Fruit fly (Drosophila melanogaster) whole organism, embryonic: Measurements from ENCODE around the gene Hsp83.

ENCODE experiments used
- ATbp ChIP-seq: fragments of 200-800 bp; sonication (Bioruptor generic); optimal IDR thresholded peaks from 2 replicates; lab custom pipeline; 2017; ENCODE audit warnings: missing biosample characterization, mild to moderate bottlenecking, missing genetic modification characterization, missing genetic modification reagents
- CG10267 ChIP-seq: fragments of 200-800 bp; sonication (Bioruptor generic); optimal IDR thresholded peaks from 2 replicates; lab custom pipeline; 2018; ENCODE audit warnings: missing biosample characterization, mild to moderate bottlenecking, missing genetic modification characterization, moderate library complexity
- CG12071 ChIP-seq: fragments of 200-800 bp; sonication (Bioruptor generic); optimal IDR thresholded peaks from 3 replicates; lab custom pipeline; 2018; ENCODE audit warnings: missing biosample characterization, mild to moderate bottlenecking, missing genetic modification characterization
- CG12942 ChIP-seq: fragments of 200-800 bp; sonication (Bioruptor generic); optimal IDR thresholded peaks from 3 replicates; lab custom pipeline; 2016; ENCODE audit warnings: missing biosample characterization, missing genetic modification characterization
- CG13287 ChIP-seq: fragments of 200-800 bp; sonication (Bioruptor generic); IDR thresholded peaks from 2 replicates; pipeline ENCODE4 v1.3.6; 2022; ENCODE audit warnings: missing biosample characterization, missing genetic modification characterization; ENCODE audit not compliant: partially characterized antibody
- CG13775 ChIP-seq: fragments of 200-800 bp; sonication (Bioruptor generic); optimal IDR thresholded peaks from 3 replicates; lab custom pipeline; 2017; ENCODE audit warnings: missing biosample characterization, mild to moderate bottlenecking, missing genetic modification characterization
- CG18619 ChIP-seq: fragments of 200-800 bp; sonication (Bioruptor generic); optimal IDR thresholded peaks from 3 replicates; lab custom pipeline; 2017; ENCODE audit warnings: missing biosample characterization, mild to moderate bottlenecking, missing genetic modification characterization
- CG2120 ChIP-seq: fragments of 200-800 bp; sonication (Bioruptor generic); optimal IDR thresholded peaks from 3 replicates; lab custom pipeline; 2016; ENCODE audit warnings: missing biosample characterization, missing genetic modification characterization
- CG4282 ChIP-seq: fragments of 200-800 bp; sonication (Bioruptor generic); optimal IDR thresholded peaks from 2 replicates; lab custom pipeline; 2016; ENCODE audit warnings: missing biosample characterization, missing genetic modification characterization
- CG6654 ChIP-seq: fragments of 200-800 bp; sonication (Bioruptor generic); optimal IDR thresholded peaks from 2 replicates; lab custom pipeline; 2017; ENCODE audit warnings: missing biosample characterization, mild to moderate bottlenecking, missing genetic modification characterization
- CG7928 ChIP-seq: fragments of 200-800 bp; sonication (Bioruptor generic); optimal IDR thresholded peaks from 2 replicates; lab custom pipeline; 2017; ENCODE audit warnings: missing biosample characterization, mild to moderate bottlenecking, missing genetic modification characterization
- CG8924 ChIP-seq: fragments of 200-800 bp; optimal IDR thresholded peaks from 3 replicates; lab custom pipeline; 2019; ENCODE audit warnings: missing biosample characterization, mild to moderate bottlenecking, missing genetic modification characterization, moderate library complexity
- CG8944 ChIP-seq: fragments of 200-800 bp; sonication (Bioruptor generic); optimal IDR thresholded peaks from 3 replicates; lab custom pipeline; 2016; ENCODE audit warnings: missing biosample characterization, missing genetic modification characterization
- CG9215 ChIP-seq: fragments of 200-800 bp; sonication (Bioruptor generic); IDR thresholded peaks from 2 replicates; pipeline ENCODE4 v1.3.6; 2022; ENCODE audit warnings: missing biosample characterization, missing genetic modification characterization
- Drgx ChIP-seq: fragments of 200-800 bp; sonication (Bioruptor generic); IDR thresholded peaks from 2 replicates; pipeline ENCODE4 v1.3.6; 2022; ENCODE audit warnings: missing biosample characterization, missing genetic modification characterization
- ERR ChIP-seq: fragments of 200-800 bp; sonication (Bioruptor generic); optimal IDR thresholded peaks from 2 replicates; lab custom pipeline; 2016; ENCODE audit warnings: missing biosample characterization, missing genetic modification characterization
- GATAe ChIP-seq: fragments of 200-800 bp; sonication (Bioruptor generic); conservative IDR thresholded peaks from 2 replicates; pipeline ENCODE4 v1.3.6; 2022; ENCODE audit warnings: missing biosample characterization, missing genetic modification characterization
- MESR4 ChIP-seq: fragments of 200-800 bp; sonication (Bioruptor generic); optimal IDR thresholded peaks from 2 replicates; lab custom pipeline; 2018; ENCODE audit warnings: missing biosample characterization, mild to moderate bottlenecking, missing genetic modification characterization, moderate library complexity
- Pdp1 ChIP-seq, 2 experiments: fragments of 200-800 bp; sonication (Bioruptor generic); optimal IDR thresholded peaks; 3 replicates each; lab custom pipeline; 2016; ENCODE audit warnings: missing biosample characterization in 2 of 2, missing genetic modification characterization in 2 of 2, mild to moderate bottlenecking in 1 of 2, moderate library complexity in 1 of 2
- Sox102F ChIP-seq: fragments of 200-800 bp; sonication (Bioruptor generic); optimal IDR thresholded peaks from 2 replicates; lab custom pipeline; 2018; ENCODE audit warnings: missing biosample characterization, mild to moderate bottlenecking, missing genetic modification characterization, moderate library complexity
- Ssrp ChIP-seq: fragments of 200-800 bp; sonication (Bioruptor generic); optimal IDR thresholded peaks from 2 replicates; lab custom pipeline; 2018; ENCODE audit warnings: missing biosample characterization, mild to moderate bottlenecking, missing genetic modification characterization, moderate library complexity
- Usf ChIP-seq: fragments of 200-800 bp; sonication (Bioruptor generic); optimal IDR thresholded peaks from 2 replicates; lab custom pipeline; 2017; ENCODE audit warnings: missing genotype, missing biosample characterization, missing genetic modification characterization
- YL-1 ChIP-seq: fragments of 200-800 bp; sonication (Bioruptor generic); optimal IDR thresholded peaks from 3 replicates; lab custom pipeline; 2017; ENCODE audit warnings: missing biosample characterization, mild to moderate bottlenecking, missing genetic modification characterization
- ab ChIP-seq: fragments of 200-800 bp; sonication (Bioruptor generic); optimal IDR thresholded peaks from 2 replicates; lab custom pipeline; 2016; ENCODE audit warnings: missing biosample characterization, missing genetic modification characterization
- al ChIP-seq: fragments of 200-800 bp; sonication (Bioruptor generic); IDR thresholded peaks from 2 replicates; pipeline ENCODE4 v1.3.6; 2022; ENCODE audit warnings: missing biosample characterization, missing genetic modification characterization
- ap ChIP-seq: fragments of 200-800 bp; sonication (Bioruptor generic); IDR thresholded peaks from 2 replicates; pipeline ENCODE4 v1.3.6; 2022; ENCODE audit warnings: missing biosample characterization, missing genetic modification characterization
- crp ChIP-seq, 2 experiments: fragments of 200-800 bp; sonication (Bioruptor generic); optimal IDR thresholded peaks; 2 replicates in 1 of 2; 3 replicates in 1 of 2; lab custom pipeline; 2017; ENCODE audit warnings: missing biosample characterization in 2 of 2, missing genetic modification characterization in 2 of 2, mild to moderate bottlenecking in 1 of 2, moderate library complexity in 1 of 2
- da ChIP-seq: fragments of 200-800 bp; sonication (Bioruptor generic); optimal IDR thresholded peaks from 2 replicates; lab custom pipeline; 2016; ENCODE audit warnings: missing biosample characterization, missing genetic modification characterization
- dmrt11E ChIP-seq: fragments of 200-800 bp; sonication (Bioruptor generic); optimal IDR thresholded peaks from 3 replicates; lab custom pipeline; 2018; ENCODE audit warnings: missing biosample characterization, mild to moderate bottlenecking, missing genetic modification characterization, moderate library complexity
- gt ChIP-seq: fragments of 200-800 bp; sonication (Bioruptor generic); IDR thresholded peaks from 2 replicates; pipeline ENCODE4 v1.3.6; 2022; ENCODE audit warnings: missing biosample characterization, missing genetic modification characterization
- hb ChIP-seq: fragments of 200-800 bp; sonication (Bioruptor generic); IDR thresholded peaks from 3 replicates; pipeline ENCODE4 v1.3.6; 2022; ENCODE audit warnings: missing biosample characterization, missing genetic modification characterization; ENCODE audit not compliant: partially characterized antibody
- insv ChIP-seq, 2 experiments: fragments of 200-800 bp; sonication (Bioruptor generic); optimal IDR thresholded peaks; 3 replicates each; lab custom pipeline; 2016 to 2018; ENCODE audit warnings: missing biosample characterization in 2 of 2, missing genetic modification characterization in 2 of 2
- ken ChIP-seq: fragments of 200-800 bp; sonication (Bioruptor generic); IDR thresholded peaks from 3 replicates; pipeline ENCODE4 v1.3.6; 2022; ENCODE audit warnings: missing biosample characterization, missing genetic modification characterization
- lilli ChIP-seq: fragments of 200-800 bp; sonication (Bioruptor generic); optimal IDR thresholded peaks from 3 replicates; lab custom pipeline; 2016; ENCODE audit warnings: missing biosample characterization, missing genetic modification characterization
- seq ChIP-seq: fragments of 200-800 bp; sonication (Bioruptor generic); IDR thresholded peaks from 2 replicates; pipeline ENCODE4 v1.3.6; 2022; ENCODE audit warnings: missing biosample characterization, missing genetic modification characterization
- shn ChIP-seq: fragments of 200-800 bp; sonication (Bioruptor generic); optimal IDR thresholded peaks from 3 replicates; lab custom pipeline; 2016; ENCODE audit warnings: missing biosample characterization, missing genetic modification characterization
- stc ChIP-seq: fragments of 200-800 bp; sonication (Bioruptor generic); IDR thresholded peaks from 2 replicates; pipeline ENCODE4 v1.3.6; 2022; ENCODE audit warnings: missing biosample characterization, missing genetic modification characterization
- stwl ChIP-seq: fragments of 200-800 bp; sonication (Bioruptor generic); optimal IDR thresholded peaks from 3 replicates; lab custom pipeline; 2018; ENCODE audit warnings: missing biosample characterization, mild to moderate bottlenecking, missing genetic modification characterization, moderate library complexity
- zen2 ChIP-seq: fragments of 200-800 bp; sonication (Bioruptor generic); IDR thresholded peaks from 3 replicates; pipeline ENCODE4 v1.3.6; 2022; ENCODE audit warnings: missing biosample characterization, missing genetic modification characterization; ENCODE audit not compliant: partially characterized antibody

The Hsp83 gene

DNA sequence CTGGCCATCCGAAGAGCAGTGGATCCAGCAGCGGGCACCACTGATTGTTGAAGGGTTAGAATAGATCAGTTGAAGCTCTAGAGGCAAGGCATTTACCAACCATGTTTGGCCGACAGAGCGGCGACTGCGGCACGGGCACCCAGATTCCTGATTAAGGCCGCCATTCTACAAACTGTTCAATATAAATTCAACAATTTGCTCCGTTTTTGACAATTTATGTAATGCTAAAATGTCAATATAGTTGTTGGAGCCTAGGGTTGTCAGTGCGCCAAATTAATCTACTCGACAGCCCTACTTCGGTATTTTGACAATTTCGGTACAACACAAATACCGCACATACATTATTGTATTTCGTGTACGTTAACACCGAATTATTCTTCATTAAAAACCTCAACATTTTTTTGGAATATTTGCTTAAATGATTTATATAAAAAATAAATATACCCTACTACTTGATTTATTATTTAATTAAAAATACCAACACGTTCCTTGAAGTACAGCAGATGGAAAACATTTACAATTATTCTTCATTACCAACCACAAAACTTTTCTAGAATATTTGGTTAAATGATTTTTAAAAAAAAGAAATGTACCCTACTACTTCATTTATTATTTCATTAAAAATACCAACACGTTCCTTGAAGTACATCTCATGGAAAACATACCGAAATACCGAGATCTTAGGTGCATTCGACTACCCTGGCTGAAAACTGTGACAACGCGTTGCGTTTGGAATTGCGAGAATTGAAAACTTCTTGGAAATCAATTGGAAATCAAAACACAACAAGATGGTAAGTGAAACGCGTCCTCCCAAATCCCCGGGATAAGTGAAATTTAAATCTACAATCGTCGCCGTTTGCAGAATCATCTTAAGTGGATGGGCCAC lies 33.2 kb upstream of the Hsp83 start, which contains the start of the genes ND-30 and CG15812 (continued):
- TF ChIP-seq Pdp1 (GFP tag; optimal IDR thresholded peaks at IDR 0.05; lab: Kevin White, UChicago) (peak in 1 of 2 experiments; percentile 97), CG18619 (GFP tag; lab: Kevin White, UChicago) (no peak), ERR (no peak), Drgx (GFP tag; lab: Robert Waterston, UW) (no peak), CG13775 (GFP tag; lab: Kevin White, UChicago) (peak; percentile 6), stc (GFP tag; lab: Robert Waterston, UW) (no peak), CG8924 (tag; lab: Kevin White, UChicago) (peak; percentile 51), CG8944 (GFP tag; lab: Kevin White, UChicago) (no peak), ken (no peak), CG13287 (no peak), GATAe (GFP tag; lab: Robert Waterston, UW) (no peak), Ssrp (peak; percentile 10), zen2 (GFP tag; lab: Robert Waterston, UW) (no peak), CG10267 (tag; lab: Kevin White, UChicago) (no peak), CG12071 (GFP tag; lab: Kevin White, UChicago) (no peak), CG12942 (GFP tag; lab: Kevin White, UChicago) (no peak), insv (GFP tag; optimal IDR thresholded peaks at IDR 0.05; lab: Kevin White, UChicago) (no peak), hb (GFP tag; lab: Robert Waterston, UW) (no peak), al (GFP tag; lab: Robert Waterston, UW) (no peak), stwl (peak; percentile 46), CG4282 (GFP tag; lab: Kevin White, UChicago) (no peak), Usf (no peak), ATbp (GFP tag; lab: Kevin White, UChicago) (no peak), crp (GFP tag; optimal IDR thresholded peaks at IDR 0.05; lab: Kevin White, UChicago) (no peak), gt (GFP tag; lab: Robert Waterston, UW) (no peak), CG6654 (GFP tag; lab: Kevin White, UChicago) (no peak), shn (no peak), MESR4 (GFP tag; lab: Kevin White, UChicago) (peak; percentile 92), dmrt11E (tag; lab: Kevin White, UChicago) (peak; percentile 40), CG2120 (GFP tag; lab: Kevin White, UChicago) (peak; percentile 7), ap (GFP tag; lab: Robert Waterston, UW) (no peak), YL-1 (GFP tag; lab: Kevin White, UChicago) (peak; percentile 41), Sox102F (GFP tag; lab: Kevin White, UChicago) (no peak), lilli (GFP tag; lab: Kevin White, UChicago) (peak; percentile 11), seq (GFP tag; lab: Robert Waterston, UW) (0 out of 2 replicates have a peak, but pooled peaks have one; percentile 23), da (no peak), ab (GFP tag; lab: Kevin White, UChicago) (no peak), CG9215 (GFP tag; lab: Robert Waterston, UW) (no peak), CG7928 (GFP tag; lab: Kevin White, UChicago) (no peak)
